Worm (Caenorhabditis elegans) whole organism, midembryonic: ENCODE results near the gene F54D5.3.

ENCODE experiments used
- T22C8.4 ChIP-seq: fragments of 200-800 bp; sonication (Bioruptor generic); IDR thresholded peaks from 2 replicates; pipeline ENCODE4 v1.3.6; 2022; ENCODE audit warnings: missing genetic modification characterization, missing compliant biosample characterization
- cog-1 ChIP-seq: sonication (generic microtip); optimal IDR thresholded peaks from 2 replicates; lab custom pipeline; 2016; ENCODE audit warnings: missing genetic modification characterization, missing compliant biosample characterization
- flt-1 ChIP-seq: fragments of 200-800 bp; sonication (Bioruptor generic); IDR thresholded peaks from 2 replicates; pipeline ENCODE4 v1.3.6; 2022; ENCODE audit warnings: missing genetic modification characterization, missing compliant biosample characterization
- klf-2 ChIP-seq: fragments of 200-800 bp; sonication (Bioruptor generic); conservative IDR thresholded peaks from 2 replicates; pipeline ENCODE4 v1.3.6; 2022; ENCODE audit warnings: missing genetic modification reagents, missing genetic modification characterization, missing compliant biosample characterization
- med-1 ChIP-seq: sonication (generic microtip); optimal IDR thresholded peaks from 2 replicates; lab custom pipeline; 2017; ENCODE audit warnings: missing genetic modification characterization, mild to moderate bottlenecking, missing compliant biosample characterization, antibody characterized with exemption, missing genetic modification reagents; ENCODE audit not compliant: insufficient read depth
- ref-1 ChIP-seq: fragments of 200-800 bp; sonication (Bioruptor generic); conservative IDR thresholded peaks from 2 replicates; pipeline ENCODE4 v1.3.6; 2022; ENCODE audit warnings: missing genetic modification reagents, missing genetic modification characterization, missing compliant biosample characterization
- tab-1 ChIP-seq: fragments of 200-800 bp; sonication (Bioruptor generic); IDR thresholded peaks from 2 replicates; pipeline ENCODE4 v1.3.6; 2022; ENCODE audit warnings: missing genetic modification characterization, missing compliant biosample characterization
- ztf-23 ChIP-seq: fragments of 200-800 bp; sonication (Bioruptor generic); IDR thresholded peaks from 2 replicates; pipeline ENCODE4 v1.3.6; 2022; ENCODE audit warnings: missing genetic modification reagents, missing genetic modification characterization, missing compliant biosample characterization
- ztf-29 ChIP-seq: fragments of 200-800 bp; sonication (Bioruptor generic); IDR thresholded peaks from 2 replicates; pipeline ENCODE4 v1.3.6; 2022; ENCODE audit warnings: missing genetic modification reagents, missing genetic modification characterization, missing compliant biosample characterization

The F54D5.3 gene

ce11 chrII:11566970-11567711 lies 4.5 kb upstream of the F54D5.3 start, which contains the start of gene F54D5.5:
Gene F54D5.5 (minus strand): TSS chrII:11567020.
- TF ChIP-seq ztf-23 (GFP tag; lab: Robert Waterston, UW) (peak; percentile 47; the same call in 1 of the 2 replicates), tab-1 (GFP tag; lab: Robert Waterston, UW) (0 out of 2 replicates have a peak, but pooled peaks have one; percentile 65), ref-1 (GFP tag; lab: Robert Waterston, UW) (no peak), T22C8.4 (GFP tag; lab: Robert Waterston, UW) (no peak), cog-1 (tag; lab: Kevin White, UChicago) (peak; percentile 70), flt-1 (GFP tag; lab: Robert Waterston, UW) (peak; percentile 72; the same call in 1 of the 2 replicates), ztf-29 (GFP tag; lab: Robert Waterston, UW) (no peak), klf-2 (no peak), med-1 (GFP tag; lab: Kevin White, UChicago) (no peak)

DNA sequence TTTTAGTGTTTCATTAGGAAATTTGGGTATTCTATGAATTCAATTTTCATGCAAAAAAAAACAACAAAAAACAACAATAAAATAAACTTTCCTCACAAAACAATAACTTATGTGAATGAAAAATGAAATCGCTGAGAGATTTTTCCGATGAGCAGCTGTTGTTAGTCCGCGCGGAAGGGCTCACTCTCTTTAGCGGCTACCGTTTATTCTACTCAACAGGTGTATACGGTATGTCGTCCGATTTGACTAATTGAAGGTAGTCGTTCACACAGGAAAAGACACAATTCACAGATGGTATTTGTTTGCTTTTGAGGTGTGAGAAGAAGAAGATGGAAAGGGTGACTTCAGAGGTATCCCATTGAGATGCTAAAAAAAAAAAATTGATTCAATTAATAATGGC lies 2.9 kb upstream of the F54D5.3 start:
- TF ChIP-seq ref-1 (GFP tag; lab: Robert Waterston, UW) = no peak
- no peak for TF ChIP-seq cog-1 (tag; lab: Kevin White, UChicago)
- no peak for TF ChIP-seq ztf-23 (GFP tag; lab: Robert Waterston, UW)
- TF ChIP-seq med-1 (GFP tag; lab: Kevin White, UChicago) = no peak

DNA sequence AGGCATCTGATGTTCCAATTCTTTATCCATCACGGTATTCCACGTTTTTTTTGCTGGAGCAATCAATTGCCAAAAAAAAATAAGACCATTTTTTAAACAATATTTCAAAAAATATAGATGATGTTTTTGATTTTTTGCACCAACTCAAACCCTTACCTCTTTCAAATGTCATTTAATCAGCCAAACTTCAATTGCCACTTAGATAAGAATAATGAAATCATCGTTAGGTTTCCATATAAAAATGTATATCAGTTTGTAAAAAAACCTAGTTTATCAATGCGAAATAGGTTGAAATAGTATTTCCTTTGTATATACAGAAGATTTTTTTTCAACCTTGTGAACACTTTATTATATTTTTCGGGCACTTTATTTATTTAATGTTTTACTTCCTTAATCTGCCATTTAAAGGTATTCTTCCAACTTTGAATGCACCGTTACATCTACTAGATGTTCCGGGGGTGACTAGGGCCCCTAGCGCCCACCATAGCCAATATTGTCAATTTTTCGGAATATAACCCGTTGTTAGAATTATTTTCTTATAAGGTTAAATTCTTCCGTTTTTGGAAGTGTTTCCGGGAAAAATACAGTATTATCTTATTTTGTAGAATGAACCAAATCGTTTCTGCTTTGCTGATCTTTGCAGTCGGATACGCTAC lies 2.3 kb upstream of the F54D5.3 start, which contains the start of the genes F54D5.23 and F54D5.4:
F54D5.23 (minus strand) TSS at position 75 of the 656 bp plus-strand sequence.
F54D5.4 (plus strand) TSS at position 606 of the 656 bp plus-strand sequence.
- no peak for TF ChIP-seq flt-1 (GFP tag; lab: Robert Waterston, UW)
- no peak for TF ChIP-seq cog-1 (tag; lab: Kevin White, UChicago)
- no peak for TF ChIP-seq ref-1 (GFP tag; lab: Robert Waterston, UW)
- TF ChIP-seq klf-2 = no peak
- TF ChIP-seq tab-1 (GFP tag; lab: Robert Waterston, UW) = no peak
- no peak for TF ChIP-seq ztf-29 (GFP tag; lab: Robert Waterston, UW)
- TF ChIP-seq T22C8.4 (GFP tag; lab: Robert Waterston, UW) = no peak
- no peak for TF ChIP-seq ztf-23 (GFP tag; lab: Robert Waterston, UW)
- no peak for TF ChIP-seq med-1 (GFP tag; lab: Kevin White, UChicago)

- TF ChIP-seq ztf-29 (GFP tag; lab: Robert Waterston, UW) = no peak
- TF ChIP-seq ztf-23 (GFP tag; lab: Robert Waterston, UW) = no peak
- no peak for TF ChIP-seq cog-1 (tag; lab: Kevin White, UChicago)
- no peak for TF ChIP-seq T22C8.4 (GFP tag; lab: Robert Waterston, UW)
- TF ChIP-seq ref-1 (GFP tag; lab: Robert Waterston, UW) = no peak
- no peak for TF ChIP-seq klf-2
- no peak for TF ChIP-seq tab-1 (GFP tag; lab: Robert Waterston, UW)
- no peak for TF ChIP-seq flt-1 (GFP tag; lab: Robert Waterston, UW)
- TF ChIP-seq med-1 (GFP tag; lab: Kevin White, UChicago) = no peak
Observed at ce11 chrII:11572944-11573343, 1.3 kb downstream of the F54D5.3 start, which contains the start of gene F54D5.2. Gene F54D5.2 (plus strand): TSS chrII:11573180.

ce11 chrII:11577397-11577796 lies 5.8 kb downstream of the F54D5.3 start, which contains the start of gene pcs-1:
Gene pcs-1 (minus strand): TSS chrII:11577740.
- TF ChIP-seq ztf-23 (GFP tag; lab: Robert Waterston, UW) = no peak

ce11 chrII:11577861-11578260 lies 6.3 kb downstream of the F54D5.3 start:
- TF ChIP-seq tab-1 (GFP tag; lab: Robert Waterston, UW) (no peak), cog-1 (tag; lab: Kevin White, UChicago) (no peak), med-1 (GFP tag; lab: Kevin White, UChicago) (no peak), ztf-23 (GFP tag; lab: Robert Waterston, UW) (no peak), klf-2 (no peak), ztf-29 (GFP tag; lab: Robert Waterston, UW) (no peak), T22C8.4 (GFP tag; lab: Robert Waterston, UW) (no peak), flt-1 (GFP tag; lab: Robert Waterston, UW) (no peak)

- TF ChIP-seq med-1 (GFP tag; lab: Kevin White, UChicago) = no peak
- no peak for TF ChIP-seq tab-1 (GFP tag; lab: Robert Waterston, UW)
- TF ChIP-seq ztf-23 (GFP tag; lab: Robert Waterston, UW) = no peak
- no peak for TF ChIP-seq flt-1 (GFP tag; lab: Robert Waterston, UW)
- no peak for TF ChIP-seq ref-1 (GFP tag; lab: Robert Waterston, UW)
- TF ChIP-seq ztf-29 (GFP tag; lab: Robert Waterston, UW) = no peak
- TF ChIP-seq cog-1 (tag; lab: Kevin White, UChicago) = no peak
- no peak for TF ChIP-seq T22C8.4 (GFP tag; lab: Robert Waterston, UW)
- no peak for TF ChIP-seq klf-2
Observed at ce11 chrII:11578327-11578726, 6.7 kb downstream of the F54D5.3 start, which contains the start of gene smc-6. Gene smc-6 (plus strand): TSS chrII:11578716.

- TF ChIP-seq klf-2 (no peak), ztf-29 (GFP tag; lab: Robert Waterston, UW) (no peak), T22C8.4 (GFP tag; lab: Robert Waterston, UW) (no peak), ztf-23 (GFP tag; lab: Robert Waterston, UW) (no peak), med-1 (GFP tag; lab: Kevin White, UChicago) (no peak), cog-1 (tag; lab: Kevin White, UChicago) (no peak), ref-1 (GFP tag; lab: Robert Waterston, UW) (no peak), flt-1 (GFP tag; lab: Robert Waterston, UW) (no peak), tab-1 (GFP tag; lab: Robert Waterston, UW) (no peak)
Observed at ce11 chrII:11582698-11583097, 11.1 kb downstream of the F54D5.3 start, which contains the start of gene ints-7. Gene ints-7 (plus strand): TSS chrII:11582849.
